Fruit fly (Drosophila melanogaster) Kc167 (cell line): ENCODE data around the gene IleRS-m.

Experiments used
- Myc ChIP-seq: fragments of >200 bp; optimal IDR thresholded peaks from 2 replicates; lab custom pipeline; 2017; ENCODE audit warnings: missing external identifiers
- Sin3A ChIP-seq: fragments of >200 bp; optimal IDR thresholded peaks from 2 replicates; lab custom pipeline; 2018; ENCODE audit warnings: missing external identifiers
- h ChIP-seq: fragments of >200 bp; optimal IDR thresholded peaks from 3 replicates; lab custom pipeline; 2018; ENCODE audit warnings: missing external identifiers
- insv ChIP-seq: fragments of >200 bp; optimal IDR thresholded peaks from 3 replicates; lab custom pipeline; 2018; ENCODE audit warnings: missing external identifiers
- ttk ChIP-seq: sonication (Bioruptor generic); optimal IDR thresholded peaks from 2 replicates; lab custom pipeline; 2017; ENCODE audit warnings: missing external identifiers

- no peak for TF ChIP-seq h
- TF ChIP-seq Myc, result no peak
- no peak for TF ChIP-seq insv (lab: Kevin White, UChicago)
- no peak for TF ChIP-seq Sin3A
- no peak for TF ChIP-seq ttk
These were observed 5.4 kb downstream of the IleRS-m start, which contains the start of the genes IntS9 and CG43295 for dm6 chr3L:16105528-16105927.
